Fruit fly (Drosophila melanogaster) whole organism: ENCODE data around the gene CG18171.

Experiments used
- CG8478 ChIP-seq: fragments of >200 bp; optimal IDR thresholded peaks from 2 replicates; lab custom pipeline; 2018; ENCODE audit warnings: inconsistent platforms
- Dll ChIP-seq: fragments of >200 bp; optimal IDR thresholded peaks from 2 replicates; lab custom pipeline; 2017
- EcR ChIP-seq, 2 experiments: fragments of >200 bp; optimal IDR thresholded peaks; 2 replicates each; lab custom pipeline; 2017; ENCODE audit warnings: missing biosample characterization in 2 of 2, missing genetic modification characterization in 2 of 2, missing genetic modification reagents in 2 of 2
- pan ChIP-seq: fragments of >200 bp; optimal IDR thresholded peaks from 2 replicates; lab custom pipeline; 2017
- psq ChIP-seq: fragments of >200 bp; optimal IDR thresholded peaks from 2 replicates; lab custom pipeline; 2017
- usp ChIP-seq: fragments of >200 bp; optimal IDR thresholded peaks from 2 replicates; lab custom pipeline; 2017; ENCODE audit warnings: missing biosample characterization, missing genetic modification characterization, mixed read lengths

dm6 chr3L:1710562-1710961 lies 12.4 kb downstream of the CG18171 start:
- TF ChIP-seq usp (no peak), psq (lab: Kevin White, UChicago) (no peak), Dll (lab: Kevin White, UChicago) (no peak), EcR (GFP tag; optimal IDR thresholded peaks at IDR 0.05; lab: Kevin White, UChicago) (no peak), CG8478 (lab: Kevin White, UChicago) (no peak), pan (lab: Kevin White, UChicago) (no peak)
